Fruit fly (Drosophila melanogaster) Kc167 (cell line): ENCODE measurements around the gene Sh.

Experiments used
- insv ChIP-seq: fragments of >200 bp; optimal IDR thresholded peaks from 3 replicates; lab custom pipeline; 2018; ENCODE audit warnings: missing external identifiers
- psq ChIP-seq: fragments of >200 bp; optimal IDR thresholded peaks from 2 replicates; lab custom pipeline; 2017; ENCODE audit warnings: missing external identifiers

DNA sequence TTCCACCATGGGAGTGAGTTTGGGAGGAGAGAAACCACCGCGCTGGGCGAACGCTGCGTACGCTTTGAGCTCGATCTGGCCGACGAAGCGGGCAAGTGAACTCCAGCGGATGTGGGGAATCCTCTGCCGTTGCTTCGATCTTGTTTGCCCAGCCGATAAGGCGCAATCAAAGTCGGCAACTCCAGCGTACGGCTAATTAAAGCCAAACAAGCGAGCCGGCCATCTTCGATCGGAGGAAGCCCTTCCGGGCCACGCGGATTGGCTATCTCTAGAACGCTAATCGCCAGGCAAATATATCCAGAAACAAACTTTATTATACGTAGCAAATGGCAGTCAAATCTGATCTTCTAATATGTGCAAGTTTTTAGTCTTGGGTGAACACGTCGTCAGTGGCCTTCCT is 25.4 kb upstream of the Sh start, which contains the start of gene CG7536:
- TF ChIP-seq psq (lab: Kevin White, UChicago): no peak
- no peak for TF ChIP-seq insv (lab: Kevin White, UChicago)
